Worm (Caenorhabditis elegans) whole organism, mixed stage, embryonic: ENCODE results near the gene W08E12.7.
"Not testable (repeated sequence)": the region's sequence is repeated elsewhere in the genome, so short reads cannot be mapped to it uniquely, and the experiment has no call there.

ENCODE experiments used
- M03D4.4 ChIP-seq: sonication (generic microtip); optimal IDR thresholded peaks from 2 replicates; lab custom pipeline; 2017; ENCODE audit warnings: mild to moderate bottlenecking, missing genetic modification characterization, missing compliant biosample characterization
- bed-3 ChIP-seq: fragments of 200-800 bp; sonication (Bioruptor generic); optimal IDR thresholded peaks from 3 replicates; lab custom pipeline; 2018; ENCODE audit warnings: mild to moderate bottlenecking, missing genetic modification characterization, moderate library complexity, missing compliant biosample characterization
- blmp-1 ChIP-seq: fragments of 150-350 bp; optimal IDR thresholded peaks from 2 replicates; lab custom pipeline; 2014; ENCODE audit warnings: missing biosample characterization, missing genetic modification characterization
- ceh-39 ChIP-seq: fragments of 150-350 bp; optimal IDR thresholded peaks from 2 replicates; lab custom pipeline; 2014; ENCODE audit warnings: missing biosample characterization, missing genetic modification characterization
- ceh-43 ChIP-seq: fragments of 200-800 bp; sonication (Bioruptor generic); optimal IDR thresholded peaks from 2 replicates; lab custom pipeline; 2018; ENCODE audit warnings: mild to moderate bottlenecking, missing genetic modification characterization, moderate library complexity, missing compliant biosample characterization
- ceh-83 ChIP-seq: fragments of 200-800 bp; sonication (Bioruptor generic); optimal IDR thresholded peaks from 2 replicates; lab custom pipeline; 2018; ENCODE audit warnings: mild to moderate bottlenecking, missing genetic modification characterization, missing compliant biosample characterization
- ces-1 ChIP-seq: fragments of 150-350 bp; optimal IDR thresholded peaks from 2 replicates; lab custom pipeline; 2014; ENCODE audit warnings: missing biosample characterization, missing genetic modification reagents, missing genetic modification characterization
- cnd-1 ChIP-seq: fragments of 200-800 bp; sonication (Bioruptor generic); optimal IDR thresholded peaks from 2 replicates; lab custom pipeline; 2018; ENCODE audit warnings: mild to moderate bottlenecking, missing genetic modification characterization, missing compliant biosample characterization
- drap-1 ChIP-seq: fragments of 200-800 bp; sonication (Bioruptor generic); optimal IDR thresholded peaks from 3 replicates; lab custom pipeline; 2018; ENCODE audit warnings: mild to moderate bottlenecking, missing genetic modification characterization, missing compliant biosample characterization
- elt-1 ChIP-seq: sonication (generic microtip); optimal IDR thresholded peaks from 2 replicates; lab custom pipeline; 2017; ENCODE audit warnings: missing genetic modification characterization, mild to moderate bottlenecking, missing compliant biosample characterization, antibody characterized with exemption, moderate library complexity, borderline replicate concordance; ENCODE audit not compliant: insufficient read depth
- elt-3 ChIP-seq: fragments of 150-350 bp; optimal IDR thresholded peaks from 2 replicates; lab custom pipeline; 2014; ENCODE audit warnings: missing biosample characterization, missing genetic modification characterization
- flh-1 ChIP-seq: fragments of 200-800 bp; sonication (Bioruptor generic); optimal IDR thresholded peaks from 2 replicates; lab custom pipeline; 2018; ENCODE audit warnings: mild to moderate bottlenecking, missing genetic modification characterization, moderate library complexity, missing compliant biosample characterization
- ham-2 ChIP-seq: fragments of 200-800 bp; sonication (Bioruptor generic); optimal IDR thresholded peaks from 2 replicates; lab custom pipeline; 2018; ENCODE audit warnings: mild to moderate bottlenecking, missing genetic modification characterization, missing compliant biosample characterization
- hlh-1 ChIP-seq: fragments of 150-350 bp; optimal IDR thresholded peaks from 2 replicates; lab custom pipeline; 2014; ENCODE audit warnings: missing biosample characterization, missing genetic modification reagents, missing genetic modification characterization
- lin-13 ChIP-seq: fragments of 150-350 bp; optimal IDR thresholded peaks from 2 replicates; lab custom pipeline; 2014; ENCODE audit warnings: missing biosample characterization, missing genetic modification characterization
- lin-32 ChIP-seq: fragments of 200-800 bp; sonication (Bioruptor generic); optimal IDR thresholded peaks from 2 replicates; lab custom pipeline; 2018; ENCODE audit warnings: mild to moderate bottlenecking, missing genetic modification characterization, missing compliant biosample characterization
- lsy-2 ChIP-seq: fragments of 150-350 bp; optimal IDR thresholded peaks from 2 replicates; lab custom pipeline; 2014; ENCODE audit warnings: missing biosample characterization, missing genetic modification characterization
- mab-5 ChIP-seq: fragments of 150-350 bp; optimal IDR thresholded peaks from 2 replicates; lab custom pipeline; 2014; ENCODE audit warnings: missing biosample characterization, missing genetic modification characterization
- mep-1 ChIP-seq: fragments of 150-350 bp; optimal IDR thresholded peaks from 2 replicates; lab custom pipeline; 2017; ENCODE audit warnings: missing biosample characterization, missing genetic modification reagents, missing genetic modification characterization, inconsistent platforms
- mls-2 ChIP-seq: sonication (generic microtip); optimal IDR thresholded peaks from 2 replicates; lab custom pipeline; 2016; ENCODE audit warnings: mild to moderate bottlenecking, missing genetic modification characterization, moderate library complexity, missing compliant biosample characterization
- nhr-12 ChIP-seq: fragments of 150-350 bp; optimal IDR thresholded peaks from 2 replicates; lab custom pipeline; 2014; ENCODE audit warnings: missing biosample characterization, missing genetic modification characterization
- nhr-2 ChIP-seq: fragments of 150-350 bp; optimal IDR thresholded peaks from 2 replicates; lab custom pipeline; 2014; ENCODE audit warnings: missing biosample characterization, missing genetic modification characterization
- nhr-237 ChIP-seq: fragments of 150-350 bp; optimal IDR thresholded peaks from 2 replicates; lab custom pipeline; 2014; ENCODE audit warnings: missing biosample characterization, missing genetic modification characterization
- nhr-28 ChIP-seq: fragments of 150-350 bp; optimal IDR thresholded peaks from 2 replicates; lab custom pipeline; 2014; ENCODE audit warnings: missing biosample characterization, missing genetic modification characterization
- nhr-76 ChIP-seq: sonication (generic microtip); optimal IDR thresholded peaks from 2 replicates; lab custom pipeline; 2017; ENCODE audit warnings: missing biosample characterization, missing genetic modification characterization
- pha-4 ChIP-seq: fragments of 150-350 bp; optimal IDR thresholded peaks from 2 replicates; lab custom pipeline; 2018; ENCODE audit warnings: missing biosample characterization, missing genetic modification reagents, missing genetic modification characterization
- sem-2 ChIP-seq: fragments of 200-800 bp; sonication (Bioruptor generic); optimal IDR thresholded peaks from 2 replicates; lab custom pipeline; 2018; ENCODE audit warnings: mild to moderate bottlenecking, missing genetic modification characterization, missing compliant biosample characterization
- snpc-4 ChIP-seq: fragments of 150-350 bp; optimal IDR thresholded peaks from 2 replicates; lab custom pipeline; 2014; ENCODE audit warnings: missing biosample characterization, missing genetic modification characterization
- sptf-1 ChIP-seq: sonication (generic microtip); optimal IDR thresholded peaks from 2 replicates; lab custom pipeline; 2017; ENCODE audit warnings: mild to moderate bottlenecking, missing genetic modification characterization, moderate library complexity, missing compliant biosample characterization
- tbx-8 ChIP-seq: fragments of 200-800 bp; sonication (Bioruptor generic); optimal IDR thresholded peaks from 2 replicates; lab custom pipeline; 2018; ENCODE audit warnings: mild to moderate bottlenecking, missing genetic modification characterization, moderate library complexity, missing compliant biosample characterization
- unc-120 ChIP-seq: sonication (generic microtip); optimal IDR thresholded peaks from 2 replicates; lab custom pipeline; 2017; ENCODE audit warnings: missing genetic modification characterization, missing compliant biosample characterization; ENCODE audit not compliant: poor library complexity, severe bottlenecking
- unc-39 ChIP-seq: fragments of 150-350 bp; optimal IDR thresholded peaks from 2 replicates; lab custom pipeline; 2014; ENCODE audit warnings: missing biosample characterization, missing genetic modification characterization
- unc-62 ChIP-seq: fragments of 150-350 bp; optimal IDR thresholded peaks from 2 replicates; lab custom pipeline; 2014; ENCODE audit warnings: missing biosample characterization, missing genetic modification reagents, missing genetic modification characterization
- zip-8 ChIP-seq: fragments of 150-350 bp; optimal IDR thresholded peaks from 2 replicates; lab custom pipeline; 2014; ENCODE audit warnings: missing biosample characterization, missing genetic modification characterization
- ztf-11 ChIP-seq: fragments of 150-350 bp; optimal IDR thresholded peaks from 2 replicates; lab custom pipeline; 2014; ENCODE audit warnings: missing biosample characterization, missing genetic modification characterization

The W08E12.7 gene

ce11 chrIV:3313311-3313710 lies 18.4 kb downstream of the W08E12.7 start:
- peak; percentile 85 for TF ChIP-seq lsy-2 (tag; lab: Kevin White, UChicago)
- TF ChIP-seq, all 35 proteins: peak for 1; not testable (repeated sequence) for 34

- TF ChIP-seq lin-32 (GFP tag; lab: Kevin White, UChicago); blmp-1 (tag; lab: Kevin White, UChicago); nhr-237 (tag; lab: Kevin White, UChicago): not testable (repeated sequence)
Measured at ce11 chrIV:3331758-3332157, 36.8 kb downstream of the W08E12.7 start, which contains the start of gene F42A6.5. Gene F42A6.5, minus strand, starts transcription at chrIV:3331858.

ce11 chrIV:3336585-3336984 lies 41.6 kb downstream of the W08E12.7 start, which contains the start of gene F42A6.6:
Gene F42A6.6, minus strand, starts transcription at chrIV:3336873.
- no peak for TF ChIP-seq flh-1 (GFP tag; lab: Kevin White, UChicago)
- TF ChIP-seq cnd-1 (tag; lab: Kevin White, UChicago): peak; percentile 13
- peak; percentile 65 for TF ChIP-seq ceh-83
- peak; percentile 35 for TF ChIP-seq M03D4.4 (tag; lab: Kevin White, UChicago)
- TF ChIP-seq drap-1 (GFP tag; lab: Kevin White, UChicago): no peak

- peak; percentile 66 for TF ChIP-seq ceh-83
- no peak for TF ChIP-seq unc-120 (tag; lab: Kevin White, UChicago)
- TF ChIP-seq cnd-1 (tag; lab: Kevin White, UChicago): peak; percentile 46
- TF ChIP-seq mls-2: peak; percentile 51
- peak; percentile 36 for TF ChIP-seq drap-1 (GFP tag; lab: Kevin White, UChicago)
- TF ChIP-seq lin-13 (tag; lab: Kevin White, UChicago): no peak
- peak; percentile 10 for TF ChIP-seq ceh-43 (GFP tag; lab: Kevin White, UChicago)
- TF ChIP-seq sptf-1: peak; percentile 65
- TF ChIP-seq sem-2 (GFP tag; lab: Kevin White, UChicago): peak; percentile 22
Measured at ce11 chrIV:3337275-3337674, 42.3 kb downstream of the W08E12.7 start.

ce11 chrIV:3338176-3338575 lies 43.2 kb downstream of the W08E12.7 start:
- TF ChIP-seq drap-1 (GFP tag; lab: Kevin White, UChicago) (no peak), mep-1 (tag; lab: Kevin White, UChicago) (no peak)

ce11 chrIV:3338676-3339075 lies 43.7 kb downstream of the W08E12.7 start, which contains the start of gene hrpa-1:
Gene hrpa-1, minus strand, starts transcription at chrIV:3338867.
- TF ChIP-seq bed-3 (GFP tag; lab: Kevin White, UChicago): no peak
- no peak for TF ChIP-seq unc-62 (GFP tag; lab: Kevin White, UChicago)
- TF ChIP-seq unc-39 (tag; lab: Kevin White, UChicago): no peak
- TF ChIP-seq hlh-1 (tag; lab: Kevin White, UChicago): peak; percentile 63
- TF ChIP-seq ceh-39 (tag; lab: Kevin White, UChicago): peak; percentile 89
- TF ChIP-seq nhr-28: no peak
- TF ChIP-seq lin-13 (tag; lab: Kevin White, UChicago): peak; percentile 86
- TF ChIP-seq cnd-1 (tag; lab: Kevin White, UChicago): no peak
- no peak for TF ChIP-seq nhr-12 (tag; lab: Kevin White, UChicago)
- no peak for TF ChIP-seq flh-1 (GFP tag; lab: Kevin White, UChicago)
- TF ChIP-seq ces-1 (GFP tag; lab: Kevin White, UChicago): peak; percentile 86
- TF ChIP-seq ham-2 (GFP tag; lab: Kevin White, UChicago): no peak
- TF ChIP-seq sptf-1: peak; percentile 50
- TF ChIP-seq snpc-4: no peak
- peak; percentile 70 for TF ChIP-seq pha-4 (tag; lab: Kevin White, UChicago)
- TF ChIP-seq zip-8 (tag; lab: Kevin White, UChicago): no peak
- TF ChIP-seq M03D4.4 (tag; lab: Kevin White, UChicago): no peak
- TF ChIP-seq lsy-2 (tag; lab: Kevin White, UChicago): peak; percentile 88
- TF ChIP-seq lin-32 (GFP tag; lab: Kevin White, UChicago): no peak
- TF ChIP-seq unc-120 (tag; lab: Kevin White, UChicago): no peak
- TF ChIP-seq drap-1 (GFP tag; lab: Kevin White, UChicago): no peak
- TF ChIP-seq ceh-83: no peak
- no peak for TF ChIP-seq nhr-2 (tag; lab: Kevin White, UChicago)
- TF ChIP-seq ceh-43 (GFP tag; lab: Kevin White, UChicago): no peak
- no peak for TF ChIP-seq blmp-1 (tag; lab: Kevin White, UChicago)
- TF ChIP-seq nhr-237 (tag; lab: Kevin White, UChicago): peak; percentile 83
- TF ChIP-seq nhr-76: no peak
- no peak for TF ChIP-seq mls-2
- peak; percentile 97 for TF ChIP-seq mep-1 (tag; lab: Kevin White, UChicago)
- TF ChIP-seq sem-2 (GFP tag; lab: Kevin White, UChicago): no peak
- TF ChIP-seq tbx-8 (GFP tag; lab: Kevin White, UChicago): no peak
- TF ChIP-seq mab-5: peak; percentile 4
- TF ChIP-seq elt-1: no peak
- peak; percentile 5 for TF ChIP-seq ztf-11 (tag; lab: Kevin White, UChicago)
- peak; percentile 27 for TF ChIP-seq elt-3 (tag; lab: Kevin White, UChicago)
